Fruit fly (Drosophila melanogaster) whole organism, prepupa: Measurements from ENCODE around the gene Duox.
A peak's percentile ranks its signal among the peaks of the same experiment; 100 is the strongest.

ENCODE experiments used
- Blimp-1 ChIP-seq: fragments of 200-800 bp; sonication (Bioruptor generic); optimal IDR thresholded peaks from 3 replicates; lab custom pipeline; 2017; ENCODE audit warnings: missing biosample characterization, missing genetic modification characterization, mild to moderate bottlenecking, moderate library complexity, missing genetic modification reagents
- CG10631 ChIP-seq: fragments of 200-800 bp; sonication (Bioruptor generic); optimal IDR thresholded peaks from 2 replicates; lab custom pipeline; 2016; ENCODE audit warnings: missing biosample characterization, missing genetic modification characterization
- CG10669 ChIP-seq: fragments of 200-800 bp; sonication (Bioruptor generic); optimal IDR thresholded peaks from 3 replicates; lab custom pipeline; 2018; ENCODE audit warnings: missing biosample characterization, mild to moderate bottlenecking, missing genetic modification characterization, moderate library complexity
- CG11294 ChIP-seq: fragments of 200-800 bp; sonication (Bioruptor generic); IDR thresholded peaks from 2 replicates; pipeline ENCODE4 v1.3.6; 2022; ENCODE audit warnings: missing biosample characterization, missing genetic modification characterization
- CG11762 ChIP-seq: fragments of 200-800 bp; sonication (Bioruptor generic); optimal IDR thresholded peaks from 3 replicates; lab custom pipeline; 2016; ENCODE audit warnings: missing biosample characterization, missing genetic modification characterization; ENCODE audit not compliant: insufficient read depth
- CG15336 ChIP-seq: fragments of 200-800 bp; sonication (Bioruptor generic); IDR thresholded peaks from 2 replicates; pipeline ENCODE4 v1.3.6; 2022; ENCODE audit warnings: missing biosample characterization, missing genetic modification characterization
- CG1621 ChIP-seq: fragments of 200-800 bp; sonication (Bioruptor generic); optimal IDR thresholded peaks from 3 replicates; lab custom pipeline; 2018; ENCODE audit warnings: missing biosample characterization, mild to moderate bottlenecking, missing genetic modification characterization
- CG31627 ChIP-seq: fragments of 200-800 bp; sonication (Bioruptor generic); optimal IDR thresholded peaks from 3 replicates; lab custom pipeline; 2016; ENCODE audit warnings: missing biosample characterization, missing genetic modification characterization
- CG32006 ChIP-seq: fragments of 200-800 bp; sonication (Bioruptor generic); optimal IDR thresholded peaks from 3 replicates; lab custom pipeline; 2017; ENCODE audit warnings: missing biosample characterization, mild to moderate bottlenecking, missing genetic modification characterization
- CG34406 ChIP-seq: fragments of 200-800 bp; sonication (Bioruptor generic); optimal IDR thresholded peaks from 3 replicates; lab custom pipeline; 2016; ENCODE audit warnings: missing biosample characterization, missing genetic modification characterization
- CG6163 ChIP-seq: fragments of 200-800 bp; sonication (Bioruptor generic); IDR thresholded peaks from 3 replicates; pipeline ENCODE4 v1.3.6; 2022; ENCODE audit warnings: missing biosample characterization, missing genetic modification characterization
- CG6276 ChIP-seq: fragments of 200-800 bp; sonication (Bioruptor generic); optimal IDR thresholded peaks from 2 replicates; lab custom pipeline; 2017; ENCODE audit warnings: missing biosample characterization, mild to moderate bottlenecking, missing genetic modification characterization
- CG6792 ChIP-seq: fragments of 200-800 bp; sonication (Bioruptor generic); optimal IDR thresholded peaks from 3 replicates; lab custom pipeline; 2016; ENCODE audit warnings: missing biosample characterization, missing genetic modification characterization
- CG6854 ChIP-seq: fragments of 200-800 bp; sonication (Bioruptor generic); optimal IDR thresholded peaks from 2 replicates; lab custom pipeline; 2017; ENCODE audit warnings: missing biosample characterization, mild to moderate bottlenecking, missing genetic modification characterization
- CG7368 ChIP-seq: fragments of 200-800 bp; sonication (Bioruptor generic); optimal IDR thresholded peaks from 3 replicates; lab custom pipeline; 2016; ENCODE audit warnings: missing biosample characterization, missing genetic modification characterization
- CG8119 ChIP-seq: fragments of 200-800 bp; sonication (Bioruptor generic); IDR thresholded peaks from 3 replicates; pipeline ENCODE4 v1.3.6; 2022; ENCODE audit warnings: missing biosample characterization, missing genetic modification characterization
- CG8319 ChIP-seq: fragments of 200-800 bp; sonication (Bioruptor generic); optimal IDR thresholded peaks from 3 replicates; lab custom pipeline; 2016; ENCODE audit warnings: missing biosample characterization, missing genetic modification characterization
- CG9139 ChIP-seq: fragments of 200-800 bp; sonication (Bioruptor generic); optimal IDR thresholded peaks from 3 replicates; lab custom pipeline; 2017; ENCODE audit warnings: missing biosample characterization, mild to moderate bottlenecking, missing genetic modification characterization
- Eip75B ChIP-seq: fragments of 200-800 bp; sonication (Bioruptor generic); optimal IDR thresholded peaks from 3 replicates; lab custom pipeline; 2016; ENCODE audit warnings: missing biosample characterization, missing genetic modification characterization
- Eip78C ChIP-seq: fragments of 200-800 bp; sonication (Bioruptor generic); peaks from one replicate; lab custom pipeline; 2016; ENCODE audit warnings: missing biosample characterization, missing genetic modification characterization
- Eip93F ChIP-seq: fragments of 200-800 bp; sonication (Bioruptor generic); optimal IDR thresholded peaks from 2 replicates; lab custom pipeline; 2016; ENCODE audit warnings: missing biosample characterization, mild to moderate bottlenecking, missing genetic modification characterization
- Ets21C ChIP-seq: fragments of 200-800 bp; sonication (Bioruptor generic); optimal IDR thresholded peaks from 3 replicates; lab custom pipeline; 2016; ENCODE audit warnings: missing biosample characterization, missing genetic modification characterization
- Ets96B ChIP-seq: fragments of 200-800 bp; optimal IDR thresholded peaks from 2 replicates; lab custom pipeline; 2019; ENCODE audit warnings: missing biosample characterization, mild to moderate bottlenecking, missing genetic modification characterization, moderate library complexity
- Gug ChIP-seq: fragments of 200-800 bp; sonication (Bioruptor generic); IDR thresholded peaks from 2 replicates; pipeline ENCODE4 v1.3.6; 2022; ENCODE audit warnings: missing biosample characterization, missing genetic modification characterization
- Hr38 ChIP-seq: sonication (Bioruptor generic); optimal IDR thresholded peaks from 2 replicates; lab custom pipeline; 2016; ENCODE audit warnings: missing biosample characterization, missing genetic modification characterization
- Hr4 ChIP-seq: fragments of 200-800 bp; sonication (Bioruptor generic); optimal IDR thresholded peaks from 3 replicates; lab custom pipeline; 2016; ENCODE audit warnings: missing biosample characterization, missing genetic modification characterization
- Lpt ChIP-seq: fragments of 200-800 bp; sonication (Bioruptor generic); optimal IDR thresholded peaks from 3 replicates; lab custom pipeline; 2016; ENCODE audit warnings: missing biosample characterization, missing genetic modification characterization
- Met ChIP-seq: fragments of 200-800 bp; sonication (Bioruptor generic); optimal IDR thresholded peaks from 3 replicates; lab custom pipeline; 2016; ENCODE audit warnings: missing biosample characterization, missing genetic modification characterization
- OdsH ChIP-seq: fragments of 200-800 bp; sonication (Bioruptor generic); optimal IDR thresholded peaks from 3 replicates; lab custom pipeline; 2016; ENCODE audit warnings: missing biosample characterization, missing genetic modification characterization
- Smox ChIP-seq: fragments of 200-800 bp; sonication (Bioruptor generic); optimal IDR thresholded peaks from 3 replicates; lab custom pipeline; 2016; ENCODE audit warnings: missing biosample characterization, missing genetic modification characterization
- Sox102F ChIP-seq: fragments of 200-800 bp; sonication (Bioruptor generic); optimal IDR thresholded peaks from 2 replicates; lab custom pipeline; 2016; ENCODE audit warnings: missing biosample characterization, mild to moderate bottlenecking, missing genetic modification characterization
- Sox14 ChIP-seq: fragments of 200-800 bp; sonication (Bioruptor generic); optimal IDR thresholded peaks from 3 replicates; lab custom pipeline; 2016; ENCODE audit warnings: missing biosample characterization, missing genetic modification characterization
- Sox15 ChIP-seq: fragments of 200-800 bp; sonication (Bioruptor generic); optimal IDR thresholded peaks from 3 replicates; lab custom pipeline; 2016; ENCODE audit warnings: missing biosample characterization, missing genetic modification characterization
- achi ChIP-seq: fragments of 200-800 bp; sonication (Bioruptor generic); optimal IDR thresholded peaks from 3 replicates; lab custom pipeline; 2016; ENCODE audit warnings: missing biosample characterization, missing genetic modification characterization
- acj6 ChIP-seq: fragments of 200-800 bp; sonication (Bioruptor generic); optimal IDR thresholded peaks from 3 replicates; lab custom pipeline; 2016; ENCODE audit warnings: missing biosample characterization, missing genetic modification characterization
- cyc ChIP-seq: fragments of 200-800 bp; sonication (Bioruptor generic); optimal IDR thresholded peaks from 3 replicates; lab custom pipeline; 2016; ENCODE audit warnings: missing biosample characterization, missing genetic modification characterization
- dac ChIP-seq: fragments of 200-800 bp; sonication (Bioruptor generic); optimal IDR thresholded peaks from 2 replicates; lab custom pipeline; 2017; ENCODE audit warnings: missing biosample characterization, mild to moderate bottlenecking, missing genetic modification characterization
- dsx ChIP-seq: fragments of 200-800 bp; optimal IDR thresholded peaks from 3 replicates; lab custom pipeline; 2019; ENCODE audit warnings: missing biosample characterization, mild to moderate bottlenecking, missing genetic modification characterization, moderate library complexity; ENCODE audit not compliant: poor library complexity, severe bottlenecking
- eg ChIP-seq: fragments of 200-800 bp; sonication (Bioruptor generic); IDR thresholded peaks from 3 replicates; pipeline ENCODE4 v1.3.6; 2022; ENCODE audit warnings: missing biosample characterization, missing genetic modification characterization
- esn ChIP-seq: fragments of 200-800 bp; sonication (Bioruptor generic); optimal IDR thresholded peaks from 2 replicates; lab custom pipeline; 2016; ENCODE audit warnings: missing biosample characterization, mild to moderate bottlenecking, missing genetic modification characterization, moderate library complexity
- lz ChIP-seq: fragments of 200-800 bp; sonication (Bioruptor generic); optimal IDR thresholded peaks from 3 replicates; lab custom pipeline; 2016; ENCODE audit warnings: missing biosample characterization, missing genetic modification characterization
- salr ChIP-seq, 2 experiments: fragments of 200-800 bp; sonication (Bioruptor generic); optimal IDR thresholded peaks; 3 replicates each; lab custom pipeline; 2016 to 2018; ENCODE audit warnings: missing biosample characterization in 2 of 2, missing genetic modification characterization in 2 of 2, mild to moderate bottlenecking in 1 of 2
- spab ChIP-seq: fragments of 200-800 bp; sonication (Bioruptor generic); optimal IDR thresholded peaks from 2 replicates; lab custom pipeline; 2017; ENCODE audit warnings: missing biosample characterization, mild to moderate bottlenecking, missing genetic modification characterization, missing genetic modification reagents
- ss ChIP-seq, 2 experiments: fragments of 200-800 bp; sonication (Bioruptor generic); optimal IDR thresholded peaks; 2 replicates in 1 of 2; 3 replicates in 1 of 2; lab custom pipeline; 2017 to 2018; ENCODE audit warnings: mild to moderate bottlenecking in 2 of 2, missing biosample characterization in 2 of 2, missing genetic modification characterization in 2 of 2, moderate library complexity in 1 of 2
- svp ChIP-seq: fragments of 200-800 bp; sonication (Bioruptor generic); peaks from one replicate; lab custom pipeline; 2016; ENCODE audit warnings: missing biosample characterization, missing genetic modification characterization
- topi ChIP-seq: fragments of 200-800 bp; sonication (Bioruptor generic); optimal IDR thresholded peaks from 3 replicates; lab custom pipeline; 2016; ENCODE audit warnings: missing biosample characterization, missing genetic modification characterization
- vri ChIP-seq: fragments of 200-800 bp; sonication (Bioruptor generic); optimal IDR thresholded peaks from 3 replicates; lab custom pipeline; 2016; ENCODE audit warnings: missing biosample characterization, mild to moderate bottlenecking, missing genetic modification characterization

The Duox gene

DNA sequence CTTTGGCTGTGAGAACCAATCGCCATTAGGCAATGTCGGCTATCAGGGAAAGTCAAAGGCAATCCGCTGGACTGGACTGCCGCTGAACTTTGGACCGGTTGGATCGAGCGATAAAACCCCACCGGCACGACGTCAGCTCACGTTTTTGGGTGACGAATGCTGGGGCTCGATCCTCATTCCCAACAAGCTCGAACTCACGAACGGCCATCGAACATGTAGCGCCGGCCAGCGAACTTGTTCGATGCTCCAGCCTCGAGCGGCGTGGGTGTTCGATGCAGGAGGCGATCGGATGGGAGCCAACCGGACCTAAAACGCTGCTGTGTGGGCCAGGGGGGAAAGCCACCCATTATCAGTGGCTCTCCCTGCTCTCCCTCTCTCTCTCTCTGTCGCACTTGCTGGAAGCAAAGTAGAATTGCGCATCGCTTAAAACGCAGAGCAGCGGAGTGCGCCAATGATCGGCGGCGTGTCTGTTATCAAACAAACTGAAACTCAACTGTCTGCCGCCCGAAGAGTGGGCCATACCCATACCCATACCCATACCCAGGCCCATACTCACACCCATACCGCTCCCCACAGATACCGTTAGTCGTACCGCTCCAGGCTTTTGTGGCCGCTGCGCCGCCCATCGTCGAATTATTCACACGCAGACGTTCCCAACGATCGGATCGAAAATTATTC lies 25.3 kb downstream of the Duox start, which contains the start of gene daw (continued):
- TF ChIP-seq Gug (GFP tag; lab: Robert Waterston, UW) = no peak
- peak; percentile 90 for TF ChIP-seq CG9139
- peak in 1 of 2 experiments; percentile 21 for TF ChIP-seq salr (GFP tag; optimal IDR thresholded peaks at IDR 0.05; lab: Kevin White, UChicago)
- no peak for TF ChIP-seq lz (GFP tag; lab: Kevin White, UChicago)
- peak; percentile 83 for TF ChIP-seq Eip93F (GFP tag; lab: Kevin White, UChicago)
- TF ChIP-seq CG6792 (GFP tag; lab: Kevin White, UChicago) = no peak
- no peak for TF ChIP-seq Sox15 (GFP tag; lab: Kevin White, UChicago)
- TF ChIP-seq CG8119 (GFP tag; lab: Robert Waterston, UW) = peak; percentile 63
- TF ChIP-seq CG6276 (GFP tag; lab: Kevin White, UChicago) = peak; percentile 84
- peak; percentile 59 for TF ChIP-seq Sox102F
- no peak for TF ChIP-seq acj6 (GFP tag; lab: Kevin White, UChicago)
- TF ChIP-seq CG10669 (GFP tag; lab: Kevin White, UChicago) = peak; percentile 58
- TF ChIP-seq Hr38 = no peak

- TF ChIP-seq Blimp-1 (GFP tag; lab: Kevin White, UChicago) (no peak), CG11294 (GFP tag; lab: Robert Waterston, UW) (no peak), Ets96B (tag; lab: Kevin White, UChicago) (peak; percentile 33), CG10631 (GFP tag; lab: Kevin White, UChicago) (no peak), CG11762 (GFP tag; lab: Kevin White, UChicago) (no peak), CG6163 (no peak; the same call in 2 of the 3 replicates), Sox102F (no peak), Eip75B (GFP tag; lab: Kevin White, UChicago) (no peak), svp (GFP tag; lab: Kevin White, UChicago) (peak; percentile 10), Smox (no peak), dsx (GFP tag; lab: Kevin White, UChicago) (no peak), CG9139 (peak; percentile 88), CG32006 (no peak), Met (GFP tag; lab: Kevin White, UChicago) (no peak), acj6 (GFP tag; lab: Kevin White, UChicago) (no peak), Sox15 (GFP tag; lab: Kevin White, UChicago) (no peak), Ets21C (GFP tag; lab: Kevin White, UChicago) (no peak), vri (GFP tag; lab: Kevin White, UChicago) (no peak), Eip78C (peak; percentile 76), CG6792 (GFP tag; lab: Kevin White, UChicago) (no peak), CG6854 (GFP tag; lab: Kevin White, UChicago) (peak; percentile 32), CG34406 (GFP tag; lab: Kevin White, UChicago) (no peak), CG15336 (GFP tag; lab: Robert Waterston, UW) (peak; percentile 43), salr (GFP tag; optimal IDR thresholded peaks at IDR 0.05; lab: Kevin White, UChicago) (no peak), dac (GFP tag; lab: Kevin White, UChicago) (no peak), OdsH (GFP tag; lab: Kevin White, UChicago) (no peak), Hr4 (GFP tag; lab: Kevin White, UChicago) (peak; percentile 3), CG1621 (tag; lab: Kevin White, UChicago) (peak; percentile 55), Lpt (peak; percentile 10), CG7368 (GFP tag; lab: Kevin White, UChicago) (peak; percentile 33), achi (no peak), cyc (GFP tag; lab: Kevin White, UChicago) (no peak), Sox14 (no peak), CG8119 (GFP tag; lab: Robert Waterston, UW) (peak; percentile 59; the same call in 2 of the 3 replicates), Eip93F (GFP tag; lab: Kevin White, UChicago) (no peak), eg (GFP tag; lab: Robert Waterston, UW) (0 out of 3 replicates have a peak, but pooled peaks have one; percentile 37), spab (GFP tag; lab: Kevin White, UChicago) (peak; percentile 73), ss (GFP tag; optimal IDR thresholded peaks at IDR 0.05; lab: Kevin White, UChicago) (peak; percentile 90 to 91), CG31627 (GFP tag; lab: Kevin White, UChicago) (no peak), lz (GFP tag; lab: Kevin White, UChicago) (no peak), topi (GFP tag; lab: Kevin White, UChicago) (no peak), esn (GFP tag; lab: Kevin White, UChicago) (no peak), CG8319 (GFP tag; lab: Kevin White, UChicago) (no peak), Gug (GFP tag; lab: Robert Waterston, UW) (no peak), CG10669 (GFP tag; lab: Kevin White, UChicago) (peak; percentile 57)
Measured at dm6 chr2L:2802527-2802926, 27.5 kb downstream of the Duox start.
